Worm (Caenorhabditis elegans): ENCODE measurements around the gene C01G6.2.
A peak's percentile ranks its signal among the peaks of the same experiment; 100 is the strongest.

C01G6.2 gene

DNA sequence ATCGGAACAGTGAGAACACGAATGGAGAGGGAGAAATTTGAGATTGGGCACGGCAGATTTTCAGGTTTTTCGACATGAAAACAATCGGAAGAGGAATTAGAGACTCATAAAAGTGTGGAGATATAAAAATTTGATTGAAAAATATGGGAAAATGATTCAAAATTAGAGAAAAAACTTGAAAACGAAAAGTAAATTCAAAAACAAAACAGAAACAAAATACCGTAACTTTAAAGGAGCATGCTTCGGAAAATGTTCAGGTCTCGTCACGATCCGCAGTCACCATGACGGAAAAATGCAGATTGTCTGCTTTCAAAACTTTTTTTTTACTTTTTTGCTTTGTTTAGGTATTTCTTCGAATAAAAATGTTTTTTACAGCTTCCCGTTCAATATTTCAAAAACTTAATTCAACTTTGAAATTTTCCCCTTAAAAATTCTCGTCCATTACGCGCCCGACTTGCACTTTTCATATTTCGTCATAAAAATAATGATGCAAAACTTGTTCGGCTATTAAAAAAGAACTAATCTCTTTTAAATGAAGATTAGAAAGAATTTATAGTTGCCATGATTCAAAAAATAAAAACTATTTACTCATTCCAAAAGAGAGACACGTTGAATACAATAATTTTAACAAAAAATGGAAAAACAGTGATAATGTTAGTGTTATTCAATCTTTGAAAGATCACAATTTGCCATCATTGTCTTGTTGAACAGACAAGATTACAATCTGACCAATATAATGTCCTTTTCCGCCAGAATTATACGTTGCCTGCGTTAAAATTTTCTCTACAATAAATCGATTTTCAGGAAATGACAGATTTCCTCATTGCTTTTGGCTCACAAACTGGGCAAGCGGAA, 18.5 kb downstream of the C01G6.2 start, which contains the start of gene mtrr-1:
mtrr-1 (plus strand) TSS at position 805 of the 855 bp plus-strand sequence.
- TF ChIP-seq lsy-2 (tag; optimal IDR thresholded peaks at IDR 0.05) (peak in 1 of 2 experiments; percentile 85), spr-1 (tag; optimal IDR thresholded peaks at IDR 0.05) (no peak), ztf-7 (tag; optimal IDR thresholded peaks at IDR 0.05) (no peak), Y48G9A.11 (GFP tag; IDR thresholded peaks at IDR 0.05) (peak; percentile 67), daf-16 (GFP tag; optimal IDR thresholded peaks at IDR 0.05) (peak in 1 of 2 experiments; percentile 48), daf-16 (tag; optimal IDR thresholded peaks at IDR 0.05) (no peak), T26A8.4 (GFP tag; IDR thresholded peaks at IDR 0.05) (peak; percentile 71; the same call in 1 of the 2 replicates), unc-39 (tag; optimal IDR thresholded peaks at IDR 0.05) (no peak), lin-1 (GFP tag; IDR thresholded peaks at IDR 0.05) (0 out of 2 replicates have a peak, but pooled peaks have one; percentile 9), aha-1 (tag) (peak; percentile 61), ama-1 (optimal IDR thresholded peaks at IDR 0.05) (peak; percentile 58), madf-9 (GFP tag; conservative IDR thresholded peaks at IDR 0.05) (no peak), nhr-48 (tag; optimal IDR thresholded peaks at IDR 0.05) (no peak), ceh-20 (GFP tag; IDR thresholded peaks at IDR 0.05) (no peak), pha-4 (GFP tag; IDR thresholded peaks at IDR 0.05) (no peak), pha-4 (tag; optimal IDR thresholded peaks at IDR 0.05) (no peak), nhr-237 (tag; optimal IDR thresholded peaks at IDR 0.05) (no peak), lin-39 (tag; optimal IDR thresholded peaks at IDR 0.05) (no peak), nhr-11 (tag; optimal IDR thresholded peaks at IDR 0.05) (no peak), mes-2 (tag; optimal IDR thresholded peaks at IDR 0.05; ENCODE audit: poor library complexity, severe bottlenecking) (peak; percentile 39), rbr-2 (tag; optimal IDR thresholded peaks at IDR 0.05) (no peak), Y75B8A.6 (GFP tag; IDR thresholded peaks at IDR 0.05) (no peak), madf-5 (GFP tag; IDR thresholded peaks at IDR 0.05) (no peak), tra-1 (GFP tag; IDR thresholded peaks at IDR 0.05) (0 out of 2 replicates have a peak, but pooled peaks have one; percentile 27), aly-2 (tag; optimal IDR thresholded peaks at IDR 0.05) (no peak), ztf-11 (tag; optimal IDR thresholded peaks at IDR 0.05) (no peak), mdt-29 (GFP tag; IDR thresholded peaks at IDR 0.05) (no peak), dmd-6 (GFP tag; IDR thresholded peaks at IDR 0.05) (peak; percentile 46), ceh-28 (tag; optimal IDR thresholded peaks at IDR 0.05) (no peak), ctbp-1 (GFP tag; IDR thresholded peaks at IDR 0.05) (peak; percentile 38; the same call in 1 of the 2 replicates), set-16 (GFP tag; IDR thresholded peaks at IDR 0.05) (no peak), zfp-3 (GFP tag; conservative IDR thresholded peaks at IDR 0.05) (no peak), mdl-1 (tag; optimal IDR thresholded peaks at IDR 0.05) (no peak), skn-1 (tag; optimal IDR thresholded peaks at IDR 0.05) (no peak), fkh-10 (GFP tag; optimal IDR thresholded peaks at IDR 0.05) (no peak), unc-62 (GFP tag; optimal IDR thresholded peaks at IDR 0.05 in 1 of 2) (peak in 1 of 2 experiments; percentile 15), unc-62 (tag; optimal IDR thresholded peaks at IDR 0.05) (no peak), snpc-4 (tag; optimal IDR thresholded peaks at IDR 0.05) (no peak), F37D6.2 (tag; optimal IDR thresholded peaks at IDR 0.05) (no peak), lin-13 (GFP tag; optimal IDR thresholded peaks at IDR 0.05) (no peak), T20F7.1 (GFP tag; optimal IDR thresholded peaks at IDR 0.05) (no peak), duxl-1 (tag; optimal IDR thresholded peaks at IDR 0.05; ENCODE audit: poor library complexity) (peak; percentile 43), lin-29 (GFP tag; IDR thresholded peaks at IDR 0.05) (no peak), lin-38 (GFP tag; IDR thresholded peaks at IDR 0.05) (no peak; the same call in 1 of the 2 replicates)
